Worm (Caenorhabditis elegans): Measurements from ENCODE around the gene dhs-16.

ce11 chrV:5973713-5974112 lies 9.8 kb upstream of the dhs-16 start:
- TF ChIP-seq elt-4 (tag; optimal IDR thresholded peaks at IDR 0.05) (no peak), F13H6.1 (tag; optimal IDR thresholded peaks at IDR 0.05) (no peak), nfya-1 (tag; optimal IDR thresholded peaks at IDR 0.05) (no peak), ceh-9 (tag; optimal IDR thresholded peaks at IDR 0.05) (no peak), pqm-1 (tag; optimal IDR thresholded peaks at IDR 0.05) (no peak), ceh-14 (tag; optimal IDR thresholded peaks at IDR 0.05) (no peak), npax-4 (tag; optimal IDR thresholded peaks at IDR 0.05) (no peak), ceh-30 (tag; optimal IDR thresholded peaks at IDR 0.05) (no peak), ahr-1 (tag; optimal IDR thresholded peaks at IDR 0.05) (no peak), pax-1 (tag; optimal IDR thresholded peaks at IDR 0.05) (no peak), C38D4.7 (GFP tag; optimal IDR thresholded peaks at IDR 0.05) (no peak), rnt-1 (tag; optimal IDR thresholded peaks at IDR 0.05) (no peak), ets-4 (tag; optimal IDR thresholded peaks at IDR 0.05) (no peak)
